Worm (Caenorhabditis elegans): Measurements from ENCODE around the gene Y116A8A.2.
"Not testable (repeated sequence)": the region's sequence is repeated elsewhere in the genome, so short reads cannot be mapped to it uniquely, and the experiment has no call there.

The Y116A8A.2 gene

ce11 chrIV:16854790-16855189, 41.1 kb upstream of the Y116A8A.2 start, which contains the start of gene map-2:
map-2 (minus strand) TSS chrIV:16854890.
- TF ChIP-seq nhr-90 (tag; optimal IDR thresholded peaks at IDR 0.05; ENCODE audit: poor library complexity) (no peak), aha-1 (tag; optimal IDR thresholded peaks at IDR 0.05) (no peak), rnt-1 (tag; optimal IDR thresholded peaks at IDR 0.05) (no peak), nhr-84 (tag; optimal IDR thresholded peaks at IDR 0.05) (no peak), dpl-1 (GFP tag; optimal IDR thresholded peaks at IDR 0.05) (no peak)

- TF ChIP-seq isw-1 (GFP tag; IDR thresholded peaks at IDR 0.05): peak; percentile 94
- peak; percentile 58 for TF ChIP-seq swsn-7 (tag; optimal IDR thresholded peaks at IDR 0.05)
- peak; percentile 36 for TF ChIP-seq nhr-90 (tag; optimal IDR thresholded peaks at IDR 0.05; ENCODE audit: poor library complexity)
- peak; percentile 53 for TF ChIP-seq nhr-85 (tag)
- peak; percentile 84 for TF ChIP-seq unc-98 (GFP tag; IDR thresholded peaks at IDR 0.05)
- TF ChIP-seq grh-1 (GFP tag; IDR thresholded peaks at IDR 0.05): peak; percentile 95
- TF ChIP-seq lin-14 (GFP tag; optimal IDR thresholded peaks at IDR 0.05): peak; percentile 50
- peak; percentile 53 for TF ChIP-seq xbp-1 (tag; optimal IDR thresholded peaks at IDR 0.05)
- peak; percentile 27 for TF ChIP-seq unc-86 (tag; optimal IDR thresholded peaks at IDR 0.05)
- TF ChIP-seq rnt-1 (tag; optimal IDR thresholded peaks at IDR 0.05): peak; percentile 56
- peak; percentile 98 for TF ChIP-seq nhr-19 (GFP tag; conservative IDR thresholded peaks at IDR 0.05)
- TF ChIP-seq lsy-2 (tag; optimal IDR thresholded peaks at IDR 0.05): peak; percentile 63 to 76
- peak; percentile 0 to 49 for TF ChIP-seq lin-35 (GFP tag; optimal IDR thresholded peaks at IDR 0.05)
- TF ChIP-seq snu-23 (GFP tag; optimal IDR thresholded peaks at IDR 0.05): peak; percentile 29
- peak; percentile 91 for TF ChIP-seq mab-9 (GFP tag; IDR thresholded peaks at IDR 0.05)
- peak; percentile 53 to 60 for TF ChIP-seq efl-1 (optimal IDR thresholded peaks at IDR 0.05)
- peak; percentile 14 to 96 for TF ChIP-seq efl-1 (GFP tag; optimal IDR thresholded peaks at IDR 0.05 in 1 of 2)
- TF ChIP-seq fkh-8 (tag; optimal IDR thresholded peaks at IDR 0.05): peak; percentile 35
- TF ChIP-seq dsc-1 (tag; optimal IDR thresholded peaks at IDR 0.05): peak; percentile 39
- peak; percentile 76 for TF ChIP-seq nhr-71 (tag; optimal IDR thresholded peaks at IDR 0.05)
- peak in 2 of 3 experiments; percentile 23 to 29 for TF ChIP-seq dpl-1 (GFP tag; optimal IDR thresholded peaks at IDR 0.05)
- peak; percentile 48 for TF ChIP-seq nhr-20 (tag; optimal IDR thresholded peaks at IDR 0.05)
- TF ChIP-seq F16B12.6 (tag; optimal IDR thresholded peaks at IDR 0.05): peak; percentile 71
- TF ChIP-seq nhr-47 (tag; optimal IDR thresholded peaks at IDR 0.05): peak; percentile 74
- peak; percentile 94 for TF ChIP-seq ceh-88 (GFP tag; IDR thresholded peaks at IDR 0.05)
- TF ChIP-seq tbx-2 (tag; optimal IDR thresholded peaks at IDR 0.05): peak; percentile 42
- TF ChIP-seq fkh-4 (tag; optimal IDR thresholded peaks at IDR 0.05; ENCODE audit: borderline replicate concordance): peak; percentile 8
- peak; percentile 41 for TF ChIP-seq pax-3 (tag; optimal IDR thresholded peaks at IDR 0.05)
Measured at ce11 chrIV:16845376-16845775, 31.7 kb upstream of the Y116A8A.2 start.

ce11 chrIV:16842873-16843272, 29.1 kb upstream of the Y116A8A.2 start, which contains the start of gene Y116A8A.150:
Y116A8A.150 (minus strand) TSS chrIV:16842973.
- TF ChIP-seq fos-1 (tag; optimal IDR thresholded peaks at IDR 0.05); isw-1 (GFP tag; IDR thresholded peaks at IDR 0.05); ztf-4 (tag; optimal IDR thresholded peaks at IDR 0.05): not testable (repeated sequence)

ce11 chrIV:16831366-16831765, 17.6 kb upstream of the Y116A8A.2 start, which contains the start of gene clec-194:
clec-194 (plus strand) TSS chrIV:16831666.
- TF ChIP-seq mab-9 (GFP tag; IDR thresholded peaks at IDR 0.05): no peak
- TF ChIP-seq hpl-2 (GFP tag; optimal IDR thresholded peaks at IDR 0.05): no peak
- TF ChIP-seq ztf-11 (tag; optimal IDR thresholded peaks at IDR 0.05): no peak
- no peak for TF ChIP-seq mef-2 (tag; optimal IDR thresholded peaks at IDR 0.05)
- TF ChIP-seq irx-1 (tag; optimal IDR thresholded peaks at IDR 0.05): no peak

Data from whole organism, L1 larva.